Fruit fly (Drosophila melanogaster): ENCODE results near the gene Hk.

Gene Hk

dm6 chrX:10184355-10185058, 78.8 kb downstream of the Hk start (continued):
- TF ChIP-seq CG9609 (GFP tag; optimal IDR thresholded peaks at IDR 0.05) = no peak
- TF ChIP-seq CG2202 (tag; optimal IDR thresholded peaks at IDR 0.05) = no peak
- no peak for TF ChIP-seq CG1647 (GFP tag; optimal IDR thresholded peaks at IDR 0.05)
- 0 out of 3 replicates have a peak, but pooled peaks have one; percentile 27 for TF ChIP-seq so (GFP tag; IDR thresholded peaks at IDR 0.05)
- TF ChIP-seq Mad (GFP tag; optimal IDR thresholded peaks at IDR 0.05) = no peak
- no peak for TF ChIP-seq tx (GFP tag; optimal IDR thresholded peaks at IDR 0.05)
- no peak for TF ChIP-seq exex (tag; optimal IDR thresholded peaks at IDR 0.05)
- TF ChIP-seq CG34376 (GFP tag; optimal IDR thresholded peaks at IDR 0.05) = peak; percentile 21
- TF ChIP-seq CG12219 (GFP tag; optimal IDR thresholded peaks at IDR 0.05) = peak; percentile 3
- 0 out of 2 replicates have a peak, but pooled peaks have one; percentile 2 for TF ChIP-seq Ravus (GFP tag; IDR thresholded peaks at IDR 0.05)
- no peak for TF ChIP-seq CG15073 (GFP tag; optimal IDR thresholded peaks at IDR 0.05)
- TF ChIP-seq Myb (GFP tag; optimal IDR thresholded peaks at IDR 0.05) = peak; percentile 9
- peak; percentile 82 for TF ChIP-seq Hmr (GFP tag; optimal IDR thresholded peaks at IDR 0.05)
- no peak for TF ChIP-seq Stat92E (GFP tag; optimal IDR thresholded peaks at IDR 0.05)
- peak; percentile 96 for TF ChIP-seq Med (GFP tag)
- TF ChIP-seq CG15479 (GFP tag; optimal IDR thresholded peaks at IDR 0.05) = no peak
- TF ChIP-seq Adf1 (GFP tag; IDR thresholded peaks at IDR 0.05) = peak; percentile 25; the same call in 1 of the 2 replicates
- TF ChIP-seq dan (GFP tag; IDR thresholded peaks at IDR 0.05) = no peak
- no peak for TF ChIP-seq ham (GFP tag; IDR thresholded peaks at IDR 0.05)
- no peak for TF ChIP-seq sima (GFP tag; optimal IDR thresholded peaks at IDR 0.05)
- TF ChIP-seq grn (GFP tag; optimal IDR thresholded peaks at IDR 0.05) = no peak
- TF ChIP-seq inv (GFP tag; IDR thresholded peaks at IDR 0.05; ENCODE audit: partially characterized antibody) = no peak
- TF ChIP-seq CG13624 (GFP tag; optimal IDR thresholded peaks at IDR 0.05) = peak; percentile 83
- no peak for TF ChIP-seq trem (tag; optimal IDR thresholded peaks at IDR 0.05)
- peak; percentile 54 for TF ChIP-seq Fer3 (tag; optimal IDR thresholded peaks at IDR 0.05)
- no peak for TF ChIP-seq Gsc (GFP tag; IDR thresholded peaks at IDR 0.05)
- TF ChIP-seq rib (GFP tag; IDR thresholded peaks at IDR 0.05) = no peak
- 0 out of 2 replicates have a peak, but pooled peaks have one; percentile 29 for TF ChIP-seq CG11696 (GFP tag; IDR thresholded peaks at IDR 0.05)
- TF ChIP-seq Blimp-1 (GFP tag; optimal IDR thresholded peaks at IDR 0.05) = no peak
- TF ChIP-seq fd3F (GFP tag; optimal IDR thresholded peaks at IDR 0.05) = no peak
- peak; percentile 69 for TF ChIP-seq CG11085 (GFP tag; IDR thresholded peaks at IDR 0.05)
- peak; percentile 42; the same call in 1 of the 2 replicates for TF ChIP-seq gsb (GFP tag; IDR thresholded peaks at IDR 0.05)
- TF ChIP-seq ken (GFP tag; IDR thresholded peaks at IDR 0.05) = 0 out of 3 replicates have a peak, but pooled peaks have one; percentile 17
- TF ChIP-seq CG3726 (GFP tag; IDR thresholded peaks at IDR 0.05) = no peak
- TF ChIP-seq stc (GFP tag; IDR thresholded peaks at IDR 0.05) = peak; percentile 51; the same call in 1 of the 2 replicates
- no peak for TF ChIP-seq run (tag; optimal IDR thresholded peaks at IDR 0.05)
- no peak for TF ChIP-seq Hr78 (GFP tag; optimal IDR thresholded peaks at IDR 0.05)
- TF ChIP-seq TFAM (GFP tag; optimal IDR thresholded peaks at IDR 0.05) = no peak
- no peak for TF ChIP-seq D (optimal IDR thresholded peaks at IDR 0.05)
- TF ChIP-seq D (GFP tag; optimal IDR thresholded peaks at IDR 0.05) = peak; percentile 0
- no peak for TF ChIP-seq CG14965 (GFP tag; optimal IDR thresholded peaks at IDR 0.05; ENCODE audit: borderline replicate concordance)
- TF ChIP-seq Max (GFP tag; optimal IDR thresholded peaks at IDR 0.05) = no peak
- no peak for TF ChIP-seq CG6791 (GFP tag; IDR thresholded peaks at IDR 0.05; ENCODE audit: partially characterized antibody)
- TF ChIP-seq NC2β (GFP tag; optimal IDR thresholded peaks at IDR 0.05) = no peak
- peak; percentile 25; the same call in 1 of the 3 replicates for TF ChIP-seq gce (GFP tag; IDR thresholded peaks at IDR 0.05)
- TF ChIP-seq Atf3 (GFP tag; optimal IDR thresholded peaks at IDR 0.05) = no peak
- no peak for TF ChIP-seq dmrt11E (tag; optimal IDR thresholded peaks at IDR 0.05)
- TF ChIP-seq CG2889 (GFP tag; IDR thresholded peaks at IDR 0.05) = peak; percentile 47; the same call in 1 of the 3 replicates
- TF ChIP-seq CG10366 (GFP tag; IDR thresholded peaks at IDR 0.05) = peak; percentile 12; the same call in 1 of the 2 replicates

Data from whole organism, embryonic.